Worm (Caenorhabditis elegans): ENCODE results near the gene F29B9.8.

ce11 chrIV:4683149-4683548 lies 35.7 kb downstream of the F29B9.8 start:
- TF ChIP-seq lin-11 (tag; optimal IDR thresholded peaks at IDR 0.05) = no peak
- TF ChIP-seq nhr-11 (tag; optimal IDR thresholded peaks at IDR 0.05) = no peak
- TF ChIP-seq dmd-4 (tag; optimal IDR thresholded peaks at IDR 0.05; ENCODE audit: borderline replicate concordance) = no peak
- no peak for TF ChIP-seq ets-4 (tag; optimal IDR thresholded peaks at IDR 0.05)
- no peak for TF ChIP-seq hlh-30 (tag; optimal IDR thresholded peaks at IDR 0.05; ENCODE audit: insufficient read depth)
